Worm (Caenorhabditis elegans): ENCODE measurements around the gene Y51A2B.9.

DNA sequence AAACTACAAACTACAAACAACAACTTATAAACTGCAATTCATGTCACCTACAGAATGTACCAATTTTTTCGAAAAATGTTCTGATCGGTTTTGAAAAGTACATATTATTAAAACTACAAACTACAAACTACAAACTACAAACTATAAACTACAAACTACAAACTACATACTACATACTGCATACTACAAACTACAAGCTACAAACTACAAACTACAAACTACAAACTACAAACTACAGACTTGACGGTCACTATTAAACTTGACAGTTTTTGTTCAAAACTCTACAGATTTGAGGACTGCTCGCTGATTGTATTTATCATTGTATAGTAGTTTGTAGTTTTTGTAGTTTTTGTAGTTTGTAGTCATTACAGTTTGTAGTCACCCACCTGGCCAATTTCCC, 41.2 kb downstream of the Y51A2B.9 start:
- no peak for TF ChIP-seq tbx-2 (tag; optimal IDR thresholded peaks at IDR 0.05)
- TF ChIP-seq pax-1 (tag; optimal IDR thresholded peaks at IDR 0.05), result no peak
- no peak for TF ChIP-seq nhr-11 (tag; optimal IDR thresholded peaks at IDR 0.05)
- no peak for TF ChIP-seq elt-2 (tag; optimal IDR thresholded peaks at IDR 0.05)
- TF ChIP-seq nhr-232 (tag; optimal IDR thresholded peaks at IDR 0.05), result no peak
- TF ChIP-seq F13H6.1 (tag; optimal IDR thresholded peaks at IDR 0.05), result no peak
- no peak for TF ChIP-seq mec-3 (tag; optimal IDR thresholded peaks at IDR 0.05; ENCODE audit: borderline replicate concordance)
- no peak for TF ChIP-seq sox-4 (tag; optimal IDR thresholded peaks at IDR 0.05)
- no peak for TF ChIP-seq dmd-4 (tag; optimal IDR thresholded peaks at IDR 0.05; ENCODE audit: borderline replicate concordance)
- TF ChIP-seq ama-1 (optimal IDR thresholded peaks at IDR 0.05), result no peak
- TF ChIP-seq elt-4 (tag; optimal IDR thresholded peaks at IDR 0.05), result no peak
- no peak for TF ChIP-seq pros-1 (tag; optimal IDR thresholded peaks at IDR 0.05)
- no peak for TF ChIP-seq npax-4 (tag; optimal IDR thresholded peaks at IDR 0.05)

Measured in whole organism, late embryonic.